Fruit fly (Drosophila melanogaster): ENCODE measurements around the gene Men-b.

The Men-b gene

DNA sequence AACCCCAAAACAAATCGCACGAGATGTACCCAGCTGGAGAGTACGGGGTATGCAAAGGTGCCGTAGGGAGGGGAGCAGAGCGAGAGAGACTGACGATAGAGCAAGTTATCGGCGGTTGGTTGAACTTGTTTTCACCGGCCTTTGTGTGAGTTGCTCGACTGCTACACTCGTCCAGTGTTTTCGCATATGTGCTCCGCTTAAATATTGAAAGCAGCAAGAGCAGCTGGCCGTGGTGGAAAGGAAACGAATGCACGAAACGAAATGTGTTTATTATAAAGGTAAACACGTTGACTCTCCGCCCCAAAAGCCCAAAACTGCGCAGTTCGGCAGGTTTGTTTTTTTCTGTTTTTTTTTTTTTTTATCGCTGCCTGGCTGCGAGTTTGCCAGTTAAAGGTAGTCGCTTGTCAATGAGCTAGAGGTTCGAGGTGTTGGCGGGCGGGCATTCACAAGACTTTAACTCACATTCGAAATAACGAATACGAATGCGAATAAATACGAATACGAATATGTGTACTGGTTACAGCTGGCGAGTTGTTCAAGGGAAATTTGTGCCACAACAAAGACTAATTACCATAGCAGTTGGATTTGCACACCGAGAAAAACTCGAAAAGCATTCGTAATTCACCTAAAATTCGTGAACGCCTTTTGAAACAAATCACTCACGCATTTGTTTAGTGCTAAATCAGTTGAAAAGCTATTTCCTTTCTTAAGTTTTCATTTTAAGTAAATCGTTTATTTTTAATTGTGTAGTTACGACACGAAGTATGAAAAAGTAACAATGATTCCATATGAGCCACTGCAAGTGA lies 21.7 kb upstream of the Men-b start (continued):
- 0 out of 2 replicates have a peak, but pooled peaks have one; percentile 22 for TF ChIP-seq HLH3B (GFP tag; IDR thresholded peaks at IDR 0.05)
- no peak for TF ChIP-seq bsh (GFP tag; optimal IDR thresholded peaks at IDR 0.05)
- TF ChIP-seq CG15269 (tag; optimal IDR thresholded peaks at IDR 0.05), result no peak
- TF ChIP-seq trh (GFP tag; optimal IDR thresholded peaks at IDR 0.05), result peak; percentile 10
- TF ChIP-seq CG7271 (tag; optimal IDR thresholded peaks at IDR 0.05), result no peak
- no peak for TF ChIP-seq HHEX (GFP tag; optimal IDR thresholded peaks at IDR 0.05)
- peak; percentile 36 for TF ChIP-seq ind (GFP tag; optimal IDR thresholded peaks at IDR 0.05)
- TF ChIP-seq CG9437 (GFP tag; optimal IDR thresholded peaks at IDR 0.05), result no peak
- no peak for TF ChIP-seq Lhr (GFP tag; optimal IDR thresholded peaks at IDR 0.05)
- TF ChIP-seq seq (GFP tag; IDR thresholded peaks at IDR 0.05), result no peak; the same call in 1 of the 2 replicates
- no peak for TF ChIP-seq klu (GFP tag; IDR thresholded peaks at IDR 0.05)
- no peak for TF ChIP-seq Kr (GFP tag; optimal IDR thresholded peaks at IDR 0.05)
- TF ChIP-seq CG9609 (GFP tag; optimal IDR thresholded peaks at IDR 0.05), result no peak
- TF ChIP-seq lola (GFP tag; optimal IDR thresholded peaks at IDR 0.05), result no peak
- TF ChIP-seq CG10147 (GFP tag; optimal IDR thresholded peaks at IDR 0.05), result no peak
- peak; percentile 8 for TF ChIP-seq luna (GFP tag; optimal IDR thresholded peaks at IDR 0.05)
- TF ChIP-seq gcm (GFP tag; optimal IDR thresholded peaks at IDR 0.05), result no peak
- TF ChIP-seq CG14014 (GFP tag; IDR thresholded peaks at IDR 0.05), result peak; percentile 34; the same call in 1 of the 2 replicates
- no peak for TF ChIP-seq Spps (tag; optimal IDR thresholded peaks at IDR 0.05)
- TF ChIP-seq Hmr (GFP tag; optimal IDR thresholded peaks at IDR 0.05), result no peak
- no peak for TF ChIP-seq CG7963 (GFP tag; IDR thresholded peaks at IDR 0.05; ENCODE audit: partially characterized antibody)
- TF ChIP-seq psq (GFP tag; optimal IDR thresholded peaks at IDR 0.05), result no peak
- TF ChIP-seq slou (GFP tag; optimal IDR thresholded peaks at IDR 0.05), result no peak
- TF ChIP-seq CG10274 (GFP tag; optimal IDR thresholded peaks at IDR 0.05), result no peak
- TF ChIP-seq CG18599 (GFP tag; optimal IDR thresholded peaks at IDR 0.05), result peak; percentile 29
- TF ChIP-seq CG7928 (GFP tag; optimal IDR thresholded peaks at IDR 0.05), result no peak
- TF ChIP-seq HLH54F (GFP tag; optimal IDR thresholded peaks at IDR 0.05), result no peak
- no peak for TF ChIP-seq jumu (GFP tag; optimal IDR thresholded peaks at IDR 0.05)
- peak; percentile 25 for TF ChIP-seq corto (GFP tag; optimal IDR thresholded peaks at IDR 0.05)
- TF ChIP-seq NFAT (GFP tag; IDR thresholded peaks at IDR 0.05), result no peak
- TF ChIP-seq CG3726 (GFP tag; IDR thresholded peaks at IDR 0.05), result no peak
- peak; percentile 19 for TF ChIP-seq Fer3 (tag; optimal IDR thresholded peaks at IDR 0.05)
- 0 out of 2 replicates have a peak, but pooled peaks have one; percentile 21 for TF ChIP-seq CG31224 (GFP tag; IDR thresholded peaks at IDR 0.05)
- no peak for TF ChIP-seq Asciz (GFP tag; optimal IDR thresholded peaks at IDR 0.05)
- no peak for TF ChIP-seq nau (GFP tag; optimal IDR thresholded peaks at IDR 0.05)
- no peak for TF ChIP-seq CG2678 (tag; optimal IDR thresholded peaks at IDR 0.05)
- TF ChIP-seq ranshi (GFP tag; IDR thresholded peaks at IDR 0.05), result 0 out of 2 replicates have a peak, but pooled peaks have one; percentile 3
- no peak for TF ChIP-seq Hr39 (optimal IDR thresholded peaks at IDR 0.05)
- TF ChIP-seq CG14050 (GFP tag; IDR thresholded peaks at IDR 0.05), result peak; percentile 42; the same call in 2 of the 3 replicates
- no peak for TF ChIP-seq sd (tag; optimal IDR thresholded peaks at IDR 0.05)
- no peak for TF ChIP-seq CG11504 (tag; optimal IDR thresholded peaks at IDR 0.05)
- no peak for TF ChIP-seq CG9797 (GFP tag; optimal IDR thresholded peaks at IDR 0.05)
- no peak for TF ChIP-seq CG18011 (GFP tag; optimal IDR thresholded peaks at IDR 0.05)
- no peak for TF ChIP-seq CG6683 (GFP tag; optimal IDR thresholded peaks at IDR 0.05)
- no peak for TF ChIP-seq CG13424 (tag; optimal IDR thresholded peaks at IDR 0.05)
- TF ChIP-seq CG8944 (GFP tag; optimal IDR thresholded peaks at IDR 0.05), result no peak
- TF ChIP-seq cwo (GFP tag; optimal IDR thresholded peaks at IDR 0.05), result peak; percentile 75
- no peak for TF ChIP-seq CG4617 (GFP tag; optimal IDR thresholded peaks at IDR 0.05; ENCODE audit: borderline replicate concordance)

Measured in whole organism, embryonic.